Worm (Caenorhabditis elegans): Measurements from ENCODE around the gene smf-3.

ce11 chrIV:2664901-2665201 lies 46.2 kb downstream of the smf-3 start:
- TF ChIP-seq ces-1 (GFP tag; optimal IDR thresholded peaks at IDR 0.05) (no peak), nhr-11 (tag; optimal IDR thresholded peaks at IDR 0.05) (no peak), ztf-11 (tag; optimal IDR thresholded peaks at IDR 0.05) (no peak), nhr-237 (tag; optimal IDR thresholded peaks at IDR 0.05) (no peak), ztf-4 (tag; optimal IDR thresholded peaks at IDR 0.05) (no peak), ama-1 (optimal IDR thresholded peaks at IDR 0.05) (no peak), elt-3 (tag; optimal IDR thresholded peaks at IDR 0.05) (no peak), lin-35 (GFP tag; optimal IDR thresholded peaks at IDR 0.05) (no peak)

Measured in whole organism, L1 larva.